Fruit fly (Drosophila melanogaster) whole organism, embryonic: ENCODE data around the gene Fit2.

ENCODE experiments used
- Asciz ChIP-seq: fragments of 200-800 bp; sonication (Bioruptor generic); optimal IDR thresholded peaks from 2 replicates; lab custom pipeline; 2017; ENCODE audit warnings: missing biosample characterization, mild to moderate bottlenecking, missing genetic modification characterization, missing genetic modification reagents
- Atf-2 ChIP-seq: fragments of 200-800 bp; sonication (Bioruptor generic); optimal IDR thresholded peaks from 2 replicates; lab custom pipeline; 2016; ENCODE audit warnings: missing biosample characterization, missing genetic modification characterization
- Atf3 ChIP-seq: fragments of 200-800 bp; sonication (Bioruptor generic); optimal IDR thresholded peaks from 3 replicates; lab custom pipeline; 2016; ENCODE audit warnings: missing biosample characterization, missing genetic modification characterization
- Bteb2 ChIP-seq: fragments of 200-800 bp; sonication (Bioruptor generic); optimal IDR thresholded peaks from 2 replicates; lab custom pipeline; 2016; ENCODE audit warnings: missing biosample characterization, missing genetic modification characterization
- CG10274 ChIP-seq: fragments of 200-800 bp; sonication (Bioruptor generic); optimal IDR thresholded peaks from 3 replicates; lab custom pipeline; 2017; ENCODE audit warnings: missing biosample characterization, mild to moderate bottlenecking, missing genetic modification characterization
- CG11093 ChIP-seq: fragments of 200-800 bp; sonication (Bioruptor generic); IDR thresholded peaks from 3 replicates; pipeline ENCODE4 v1.3.6; 2022; ENCODE audit warnings: missing biosample characterization, missing genetic modification characterization
- CG11504 ChIP-seq: fragments of 200-800 bp; sonication (Bioruptor generic); optimal IDR thresholded peaks from 3 replicates; lab custom pipeline; 2019; ENCODE audit warnings: missing biosample characterization, mild to moderate bottlenecking, missing genetic modification characterization, moderate library complexity
- CG11696 ChIP-seq: fragments of 200-800 bp; sonication (Bioruptor generic); IDR thresholded peaks from 2 replicates; pipeline ENCODE4 v1.3.6; 2022; ENCODE audit warnings: missing biosample characterization, missing genetic modification characterization
- CG12299 ChIP-seq: fragments of 200-800 bp; sonication (Bioruptor generic); optimal IDR thresholded peaks from 2 replicates; lab custom pipeline; 2018; ENCODE audit warnings: missing biosample characterization, mild to moderate bottlenecking, missing genetic modification characterization
- CG13624 ChIP-seq: fragments of 200-800 bp; sonication (Bioruptor generic); optimal IDR thresholded peaks from 2 replicates; lab custom pipeline; 2016; ENCODE audit warnings: missing biosample characterization, missing genetic modification characterization
- CG13775 ChIP-seq: fragments of 200-800 bp; sonication (Bioruptor generic); optimal IDR thresholded peaks from 3 replicates; lab custom pipeline; 2017; ENCODE audit warnings: missing biosample characterization, mild to moderate bottlenecking, missing genetic modification characterization
- CG14710 ChIP-seq: fragments of 200-800 bp; sonication (Bioruptor generic); optimal IDR thresholded peaks from 3 replicates; lab custom pipeline; 2019; ENCODE audit warnings: missing biosample characterization, mild to moderate bottlenecking, missing genetic modification characterization, moderate library complexity
- CG14860 ChIP-seq: fragments of 200-800 bp; sonication (Bioruptor generic); IDR thresholded peaks from 3 replicates; pipeline ENCODE4 v1.3.6; 2022; ENCODE audit warnings: missing biosample characterization, missing genetic modification characterization; ENCODE audit not compliant: partially characterized antibody
- CG15601 ChIP-seq: fragments of 200-800 bp; sonication (Bioruptor generic); optimal IDR thresholded peaks from 3 replicates; lab custom pipeline; 2019; ENCODE audit warnings: missing biosample characterization, mild to moderate bottlenecking, missing genetic modification characterization, moderate library complexity
- CG16815 ChIP-seq: fragments of 200-800 bp; sonication (Bioruptor generic); optimal IDR thresholded peaks from 3 replicates; lab custom pipeline; 2017; ENCODE audit warnings: missing biosample characterization, mild to moderate bottlenecking, missing genetic modification characterization
- CG18011 ChIP-seq: fragments of 200-800 bp; sonication (Bioruptor generic); optimal IDR thresholded peaks from 2 replicates; lab custom pipeline; 2017; ENCODE audit warnings: missing biosample characterization, missing genetic modification characterization, mild to moderate bottlenecking, moderate library complexity, missing genotype
- CG18764 ChIP-seq: fragments of 200-800 bp; sonication (Bioruptor generic); optimal IDR thresholded peaks from 3 replicates; lab custom pipeline; 2016; ENCODE audit warnings: missing biosample characterization, missing genetic modification characterization
- CG2678 ChIP-seq: fragments of 200-800 bp; sonication (Bioruptor generic); optimal IDR thresholded peaks from 3 replicates; lab custom pipeline; 2019; ENCODE audit warnings: missing biosample characterization, mild to moderate bottlenecking, missing genetic modification characterization, moderate library complexity
- CG31224 ChIP-seq: fragments of 200-800 bp; sonication (Bioruptor generic); IDR thresholded peaks from 2 replicates; pipeline ENCODE4 v1.3.6; 2022; ENCODE audit warnings: missing biosample characterization, missing genetic modification characterization
- CG34224 ChIP-seq: fragments of 200-800 bp; sonication (Bioruptor generic); IDR thresholded peaks from 3 replicates; pipeline ENCODE4 v1.3.6; 2022; ENCODE audit warnings: missing biosample characterization, missing genetic modification characterization; ENCODE audit not compliant: partially characterized antibody
- CG4424 ChIP-seq: fragments of 200-800 bp; sonication (Bioruptor generic); optimal IDR thresholded peaks from 3 replicates; lab custom pipeline; 2016; ENCODE audit warnings: missing biosample characterization, missing genetic modification characterization
- CG6654 ChIP-seq: fragments of 200-800 bp; sonication (Bioruptor generic); optimal IDR thresholded peaks from 2 replicates; lab custom pipeline; 2017; ENCODE audit warnings: missing biosample characterization, mild to moderate bottlenecking, missing genetic modification characterization
- CG8359 ChIP-seq: fragments of 200-800 bp; sonication (Bioruptor generic); optimal IDR thresholded peaks from 2 replicates; lab custom pipeline; 2017; ENCODE audit warnings: missing biosample characterization, mild to moderate bottlenecking, missing genetic modification characterization, borderline replicate concordance
- D ChIP-seq, 2 experiments: fragments of 200-800 bp in 1 of 2; fragments of >200 bp in 1 of 2; sonication (Bioruptor generic) in 1 of 2; optimal IDR thresholded peaks; 2 replicates in 1 of 2; 3 replicates in 1 of 2; lab custom pipeline; 2017; ENCODE audit warnings: mild to moderate bottlenecking in 1 of 2, missing biosample characterization in 1 of 2, missing genetic modification characterization in 1 of 2, missing genetic modification reagents in 1 of 2
- Eip74EF ChIP-seq, 2 experiments: fragments of 200-800 bp in 1 of 2; fragments of >200 bp in 1 of 2; sonication (Bioruptor generic) in 1 of 2; optimal IDR thresholded peaks; 2 replicates each; lab custom pipeline; 2017 to 2019; ENCODE audit warnings: missing biosample characterization in 2 of 2, missing genetic modification characterization in 2 of 2, mild to moderate bottlenecking in 1 of 2, moderate library complexity in 1 of 2
- Fer2 ChIP-seq: fragments of 200-800 bp; sonication (Bioruptor generic); optimal IDR thresholded peaks from 2 replicates; lab custom pipeline; 2018; ENCODE audit warnings: missing biosample characterization, mild to moderate bottlenecking, missing genetic modification characterization, moderate library complexity
- HLH3B ChIP-seq: fragments of 200-800 bp; sonication (Bioruptor generic); IDR thresholded peaks from 2 replicates; pipeline ENCODE4 v1.3.6; 2022; ENCODE audit warnings: missing biosample characterization, missing genetic modification characterization
- HmgD ChIP-seq: fragments of 200-800 bp; sonication (Bioruptor generic); optimal IDR thresholded peaks from 3 replicates; lab custom pipeline; 2016; ENCODE audit warnings: missing biosample characterization, missing genetic modification characterization
- Hmr ChIP-seq: fragments of 200-800 bp; sonication (Bioruptor generic); optimal IDR thresholded peaks from 3 replicates; lab custom pipeline; 2017; ENCODE audit warnings: mild to moderate bottlenecking, missing biosample characterization, missing genetic modification reagents, missing genetic modification characterization
- Med ChIP-seq: fragments of 200-800 bp; sonication (Bioruptor generic); peaks from one replicate; lab custom pipeline; 2016; ENCODE audit warnings: missing biosample characterization, missing genetic modification characterization, mild to moderate bottlenecking, inconsistent platforms, moderate library complexity
- Neu2 ChIP-seq: fragments of 200-800 bp; sonication (Bioruptor generic); optimal IDR thresholded peaks from 3 replicates; lab custom pipeline; 2016; ENCODE audit warnings: missing biosample characterization, missing genetic modification characterization, borderline replicate concordance
- Sox100B ChIP-seq: fragments of 200-800 bp; sonication (Bioruptor generic); optimal IDR thresholded peaks from 3 replicates; lab custom pipeline; 2018; ENCODE audit warnings: missing biosample characterization, mild to moderate bottlenecking, missing genetic modification characterization
- ab ChIP-seq: fragments of 200-800 bp; sonication (Bioruptor generic); optimal IDR thresholded peaks from 2 replicates; lab custom pipeline; 2016; ENCODE audit warnings: missing biosample characterization, missing genetic modification characterization
- cato ChIP-seq: fragments of 200-800 bp; sonication (Bioruptor generic); optimal IDR thresholded peaks from 2 replicates; lab custom pipeline; 2016; ENCODE audit warnings: missing biosample characterization, missing genetic modification characterization, borderline replicate concordance
- ci ChIP-seq: fragments of 200-800 bp; sonication (Bioruptor generic); IDR thresholded peaks from 3 replicates; pipeline ENCODE4 v1.3.6; 2022; ENCODE audit warnings: missing biosample characterization, missing genetic modification characterization
- crp ChIP-seq, 2 experiments: fragments of 200-800 bp; sonication (Bioruptor generic); optimal IDR thresholded peaks; 2 replicates in 1 of 2; 3 replicates in 1 of 2; lab custom pipeline; 2017; ENCODE audit warnings: missing biosample characterization in 2 of 2, missing genetic modification characterization in 2 of 2, mild to moderate bottlenecking in 1 of 2, moderate library complexity in 1 of 2
- cwo ChIP-seq: fragments of 200-800 bp; sonication (Bioruptor generic); optimal IDR thresholded peaks from 3 replicates; lab custom pipeline; 2017; ENCODE audit warnings: missing biosample characterization, missing genetic modification characterization, mild to moderate bottlenecking, moderate library complexity, missing genetic modification reagents
- danr ChIP-seq: fragments of 200-800 bp; sonication (Bioruptor generic); IDR thresholded peaks from 2 replicates; pipeline ENCODE4 v1.3.6; 2022; ENCODE audit warnings: missing biosample characterization, missing genetic modification characterization
- ind ChIP-seq: fragments of 200-800 bp; sonication (Bioruptor generic); optimal IDR thresholded peaks from 3 replicates; lab custom pipeline; 2016; ENCODE audit warnings: missing biosample characterization, missing genetic modification characterization
- onecut ChIP-seq: fragments of 200-800 bp; sonication (Bioruptor generic); IDR thresholded peaks from 2 replicates; pipeline ENCODE4 v1.3.6; 2022; ENCODE audit warnings: missing biosample characterization, missing genetic modification characterization
- pfk ChIP-seq: fragments of 200-800 bp; sonication (Bioruptor generic); optimal IDR thresholded peaks from 2 replicates; lab custom pipeline; 2018; ENCODE audit warnings: missing biosample characterization, mild to moderate bottlenecking, missing genetic modification characterization, moderate library complexity
- pnt ChIP-seq: fragments of 200-800 bp; sonication (Bioruptor generic); optimal IDR thresholded peaks from 3 replicates; lab custom pipeline; 2016; ENCODE audit warnings: missing biosample characterization, missing genetic modification characterization
- sc ChIP-seq, 3 experiments: fragments of >200 bp in 2 of 3; fragments of 200-800 bp in 1 of 3; sonication (Bioruptor generic) in 1 of 3; optimal IDR thresholded peaks; 2 replicates in 2 of 3; 3 replicates in 1 of 3; lab custom pipeline; 2017; ENCODE audit warnings: mild to moderate bottlenecking in 1 of 3, missing biosample characterization in 1 of 3, missing genetic modification characterization in 1 of 3, missing genetic modification reagents in 1 of 3
- sim ChIP-seq: fragments of 200-800 bp; sonication (Bioruptor generic); IDR thresholded peaks from 2 replicates; pipeline ENCODE4 v1.3.6; 2022; ENCODE audit warnings: missing biosample characterization, missing genetic modification characterization
- tgo ChIP-seq: fragments of 200-800 bp; sonication (Bioruptor generic); IDR thresholded peaks from 3 replicates; pipeline ENCODE4 v1.3.6; 2022; ENCODE audit warnings: missing biosample characterization, missing genetic modification characterization
- toy ChIP-seq: fragments of 200-800 bp; sonication (Bioruptor generic); IDR thresholded peaks from 2 replicates; pipeline ENCODE4 v1.3.6; 2022; ENCODE audit warnings: missing biosample characterization, missing genetic modification characterization
- vfl ChIP-seq: fragments of 200-800 bp; sonication (Bioruptor generic); optimal IDR thresholded peaks from 2 replicates; lab custom pipeline; 2016; ENCODE audit warnings: missing biosample characterization, missing genetic modification characterization
- yki ChIP-seq: fragments of >200 bp; optimal IDR thresholded peaks from 3 replicates; lab custom pipeline; 2018
- zen ChIP-seq: fragments of 200-800 bp; sonication (Bioruptor generic); optimal IDR thresholded peaks from 3 replicates; lab custom pipeline; 2018; ENCODE audit warnings: missing biosample characterization, mild to moderate bottlenecking, missing genetic modification characterization, moderate library complexity

Fit2 gene

dm6 chr3L:17052388-17052905, 28.3 kb downstream of the Fit2 start (continued):
- no peak for TF ChIP-seq ab (GFP tag; lab: Kevin White, UChicago)
- TF ChIP-seq CG11504: peak; percentile 35
- no peak for TF ChIP-seq CG11093 (GFP tag; lab: Robert Waterston, UW)
- TF ChIP-seq Med (GFP tag; lab: Kevin White, UChicago): peak; percentile 57
- TF ChIP-seq ind (GFP tag; lab: Kevin White, UChicago): no peak
- TF ChIP-seq Hmr: no peak
- TF ChIP-seq Bteb2 (GFP tag; lab: Kevin White, UChicago): no peak
- TF ChIP-seq onecut (GFP tag; lab: Robert Waterston, UW): peak; percentile 14; the same call in 1 of the 2 replicates
- no peak for TF ChIP-seq CG6654 (GFP tag; lab: Kevin White, UChicago)
- TF ChIP-seq CG2678 (tag; lab: Kevin White, UChicago): peak; percentile 23
- no peak for TF ChIP-seq CG12299 (tag; lab: Kevin White, UChicago)
- TF ChIP-seq CG4424: no peak
- no peak for TF ChIP-seq Atf-2 (GFP tag; lab: Kevin White, UChicago)
- no peak for TF ChIP-seq zen (tag; lab: Kevin White, UChicago)
- TF ChIP-seq Eip74EF (GFP tag; optimal IDR thresholded peaks at IDR 0.05; lab: Kevin White, UChicago): no peak
- TF ChIP-seq crp (GFP tag; optimal IDR thresholded peaks at IDR 0.05; lab: Kevin White, UChicago): no peak
- no peak for TF ChIP-seq CG11696 (GFP tag; lab: Robert Waterston, UW)
- peak; percentile 6 for TF ChIP-seq CG14710 (tag; lab: Kevin White, UChicago)
- no peak for TF ChIP-seq CG14860 (GFP tag; lab: Robert Waterston, UW)
- no peak for TF ChIP-seq pfk (GFP tag; lab: Kevin White, UChicago)
- TF ChIP-seq CG15601 (tag; lab: Kevin White, UChicago): peak; percentile 40
- TF ChIP-seq HLH3B (GFP tag; lab: Robert Waterston, UW): no peak
- TF ChIP-seq danr (GFP tag; lab: Robert Waterston, UW): no peak
- no peak for TF ChIP-seq Atf3 (GFP tag; lab: Kevin White, UChicago)
- TF ChIP-seq Neu2 (GFP tag; lab: Kevin White, UChicago): no peak
- TF ChIP-seq D (optimal IDR thresholded peaks at IDR 0.05; lab: Kevin White, UChicago): no peak
- no peak for TF ChIP-seq D (GFP tag; optimal IDR thresholded peaks at IDR 0.05; lab: Kevin White, UChicago)
- no peak for TF ChIP-seq cwo
- no peak for TF ChIP-seq pnt
- TF ChIP-seq sc (optimal IDR thresholded peaks at IDR 0.05; lab: Kevin White, UChicago): no peak
- TF ChIP-seq sc (GFP tag; optimal IDR thresholded peaks at IDR 0.05; lab: Kevin White, UChicago): peak; percentile 29
- no peak for TF ChIP-seq CG31224 (GFP tag; lab: Robert Waterston, UW)
- TF ChIP-seq CG10274 (GFP tag; lab: Kevin White, UChicago): no peak
- no peak for TF ChIP-seq cato (GFP tag; lab: Kevin White, UChicago)
- TF ChIP-seq yki: no peak
- TF ChIP-seq CG13624 (GFP tag; lab: Kevin White, UChicago): no peak
- peak; percentile 35 for TF ChIP-seq Sox100B (GFP tag; lab: Kevin White, UChicago)
- no peak for TF ChIP-seq CG18764 (GFP tag; lab: Kevin White, UChicago)
- no peak for TF ChIP-seq CG16815 (GFP tag; lab: Kevin White, UChicago)
- no peak for TF ChIP-seq ci (GFP tag; lab: Robert Waterston, UW)
- no peak for TF ChIP-seq Fer2 (tag; lab: Kevin White, UChicago)
- TF ChIP-seq CG13775: no peak
- TF ChIP-seq Asciz: peak; percentile 13
- TF ChIP-seq sim (GFP tag; lab: Robert Waterston, UW): 0 out of 2 replicates have a peak, but pooled peaks have one; percentile 7
- no peak for TF ChIP-seq CG8359 (GFP tag; lab: Kevin White, UChicago)
- TF ChIP-seq HmgD: no peak
- no peak for TF ChIP-seq tgo (GFP tag; lab: Robert Waterston, UW)
- no peak for TF ChIP-seq toy (GFP tag; lab: Robert Waterston, UW)
- no peak for TF ChIP-seq CG34224 (GFP tag; lab: Robert Waterston, UW)
- no peak for TF ChIP-seq CG18011 (GFP tag; lab: Kevin White, UChicago)
- TF ChIP-seq vfl: no peak
